Worm (Caenorhabditis elegans) whole organism, L4 larva: ENCODE measurements around the gene M01H9.5.
A peak's percentile ranks its signal among the peaks of the same experiment; 100 is the strongest.

Source experiments
- F37D6.2 ChIP-seq: sonication (generic microtip); optimal IDR thresholded peaks from 2 replicates; lab custom pipeline; 2016; ENCODE audit warnings: mild to moderate bottlenecking, missing genetic modification characterization, missing compliant biosample characterization
- F49E8.2 ChIP-seq: sonication (generic microtip); optimal IDR thresholded peaks from 2 replicates; lab custom pipeline; 2016; ENCODE audit warnings: missing compliant biosample characterization, mild to moderate bottlenecking, missing genetic modification characterization, borderline replicate concordance
- Y5F2A.4 ChIP-seq: fragments of 200-800 bp; sonication (Bioruptor generic); optimal IDR thresholded peaks from 2 replicates; lab custom pipeline; 2018; ENCODE audit warnings: mild to moderate bottlenecking, missing genetic modification characterization, missing compliant biosample characterization
- Y75B8A.6 ChIP-seq: fragments of 200-800 bp; sonication (Bioruptor generic); IDR thresholded peaks from 2 replicates; pipeline ENCODE4 v1.3.6; 2022; ENCODE audit warnings: missing genetic modification reagents, missing genetic modification characterization, missing compliant biosample characterization
- ama-1 ChIP-seq: fragments of 150-350 bp; optimal IDR thresholded peaks from 2 replicates; lab custom pipeline; 2014; ENCODE audit warnings: inconsistent platforms, mixed read lengths
- ceh-20 ChIP-seq: fragments of 200-800 bp; sonication (Bioruptor generic); IDR thresholded peaks from 2 replicates; pipeline ENCODE4 v1.3.6; 2022; ENCODE audit warnings: missing genetic modification reagents, missing genetic modification characterization, missing compliant biosample characterization
- ceh-32 ChIP-seq: sonication (generic microtip); optimal IDR thresholded peaks from 2 replicates; lab custom pipeline; 2016; ENCODE audit warnings: mild to moderate bottlenecking, missing genetic modification characterization, missing compliant biosample characterization; ENCODE audit not compliant: poor library complexity
- ceh-62 ChIP-seq: sonication (generic microtip); optimal IDR thresholded peaks from 2 replicates; lab custom pipeline; 2017; ENCODE audit warnings: missing biosample characterization, missing genetic modification characterization
- daf-12 ChIP-seq: fragments of 150-350 bp; optimal IDR thresholded peaks from 2 replicates; lab custom pipeline; 2014; ENCODE audit warnings: missing biosample characterization, missing genetic modification reagents, missing genetic modification characterization
- dmd-6 ChIP-seq: fragments of 200-800 bp; sonication (Bioruptor generic); IDR thresholded peaks from 2 replicates; pipeline ENCODE4 v1.3.6; 2022; ENCODE audit warnings: missing genetic modification reagents, missing genetic modification characterization, missing compliant biosample characterization
- dmd-9 ChIP-seq: fragments of 200-800 bp; sonication (Bioruptor generic); IDR thresholded peaks from 2 replicates; pipeline ENCODE4 v1.3.6; 2022; ENCODE audit warnings: missing genetic modification reagents, missing genetic modification characterization, missing compliant biosample characterization
- dpl-1 ChIP-seq: fragments of 150-350 bp; optimal IDR thresholded peaks from 2 replicates; lab custom pipeline; 2014; ENCODE audit warnings: missing biosample characterization, missing genetic modification reagents, missing genetic modification characterization
- dve-1 ChIP-seq: sonication (generic microtip); optimal IDR thresholded peaks from 2 replicates; lab custom pipeline; 2017; ENCODE audit warnings: antibody characterized with exemption, mild to moderate bottlenecking, missing genetic modification characterization, missing compliant biosample characterization; ENCODE audit not compliant: insufficient read depth
- egl-43 ChIP-seq: fragments of 200-800 bp; sonication (Bioruptor generic); IDR thresholded peaks from 2 replicates; pipeline ENCODE4 v1.3.6; 2022; ENCODE audit warnings: missing genetic modification reagents, missing genetic modification characterization, missing compliant biosample characterization
- gei-8 ChIP-seq: fragments of 200-800 bp; sonication (Bioruptor generic); optimal IDR thresholded peaks from 2 replicates; lab custom pipeline; 2018; ENCODE audit warnings: mild to moderate bottlenecking, missing genetic modification characterization, missing compliant biosample characterization
- hif-1 ChIP-seq, 2 experiments: sonication (generic microtip); optimal IDR thresholded peaks; 2 replicates each; lab custom pipeline; 2016 to 2017; ENCODE audit warnings: missing compliant biosample characterization in 2 of 2, missing genetic modification characterization in 2 of 2, missing genetic modification reagents in 2 of 2, missing genotype in 2 of 2, mild to moderate bottlenecking in 1 of 2
- hlh-11 ChIP-seq: fragments of 200-800 bp; sonication (Bioruptor generic); optimal IDR thresholded peaks from 2 replicates; lab custom pipeline; 2018; ENCODE audit warnings: mild to moderate bottlenecking, missing genetic modification characterization, missing compliant biosample characterization
- hmg-1.1 ChIP-seq: fragments of 200-800 bp; sonication (Bioruptor generic); IDR thresholded peaks from 2 replicates; pipeline ENCODE4 v1.3.6; 2022; ENCODE audit warnings: missing genetic modification reagents, missing genetic modification characterization, missing compliant biosample characterization
- lin-38 ChIP-seq: fragments of 200-800 bp; sonication (Bioruptor generic); IDR thresholded peaks from 2 replicates; pipeline ENCODE4 v1.3.6; 2022; ENCODE audit warnings: missing genetic modification reagents, missing genetic modification characterization, missing compliant biosample characterization
- lsy-2 ChIP-seq, 2 experiments: fragments of 150-350 bp in 1 of 2; sonication (generic microtip) in 1 of 2; optimal IDR thresholded peaks; 2 replicates each; lab custom pipeline; 2014 to 2017; ENCODE audit warnings: missing biosample characterization in 2 of 2, missing genetic modification characterization in 2 of 2
- madf-9 ChIP-seq: fragments of 200-800 bp; sonication (Bioruptor generic); conservative IDR thresholded peaks from 2 replicates; pipeline ENCODE4 v1.3.6; 2022; ENCODE audit warnings: missing genetic modification reagents, missing genetic modification characterization, missing compliant biosample characterization
- mxl-3 ChIP-seq: fragments of 200-800 bp; sonication (Bioruptor generic); optimal IDR thresholded peaks from 2 replicates; lab custom pipeline; 2018; ENCODE audit warnings: mild to moderate bottlenecking, missing genetic modification characterization, missing compliant biosample characterization
- nhr-10 ChIP-seq: fragments of 150-350 bp; optimal IDR thresholded peaks from 2 replicates; lab custom pipeline; 2014; ENCODE audit warnings: missing biosample characterization, missing genetic modification characterization
- nhr-11 ChIP-seq: fragments of 150-350 bp; optimal IDR thresholded peaks from 2 replicates; lab custom pipeline; 2014; ENCODE audit warnings: missing biosample characterization, missing genetic modification characterization
- nhr-111 ChIP-seq: fragments of 200-800 bp; sonication (Bioruptor generic); optimal IDR thresholded peaks from 2 replicates; lab custom pipeline; 2018; ENCODE audit warnings: mild to moderate bottlenecking, missing genetic modification characterization, missing compliant biosample characterization
- nhr-25 ChIP-seq: sonication (generic microtip); optimal IDR thresholded peaks from 2 replicates; lab custom pipeline; 2017; ENCODE audit warnings: missing genetic modification characterization, mild to moderate bottlenecking, missing compliant biosample characterization, antibody characterized with exemption, moderate library complexity, borderline replicate concordance; ENCODE audit not compliant: insufficient read depth
- nhr-28 ChIP-seq: fragments of 150-350 bp; optimal IDR thresholded peaks from 2 replicates; lab custom pipeline; 2014; ENCODE audit warnings: missing biosample characterization, missing genetic modification characterization
- nhr-41 ChIP-seq: fragments of 200-800 bp; sonication (Bioruptor generic); IDR thresholded peaks from 2 replicates; pipeline ENCODE4 v1.3.6; 2022; ENCODE audit warnings: missing genetic modification reagents, missing genetic modification characterization, missing compliant biosample characterization
- nhr-42 ChIP-seq: fragments of 200-800 bp; sonication (Bioruptor generic); IDR thresholded peaks from 2 replicates; pipeline ENCODE4 v1.3.6; 2022; ENCODE audit warnings: missing genetic modification characterization, missing compliant biosample characterization
- nhr-48 ChIP-seq: sonication (generic microtip); optimal IDR thresholded peaks from 2 replicates; lab custom pipeline; 2016; ENCODE audit warnings: mild to moderate bottlenecking, missing genetic modification characterization, missing compliant biosample characterization
- nhr-6 ChIP-seq: fragments of 150-350 bp; optimal IDR thresholded peaks from 2 replicates; lab custom pipeline; 2014; ENCODE audit warnings: missing biosample characterization, missing genetic modification characterization
- nhr-76 ChIP-seq: fragments of 150-350 bp; optimal IDR thresholded peaks from 2 replicates; lab custom pipeline; 2014; ENCODE audit warnings: missing biosample characterization, missing genetic modification characterization
- pha-4 ChIP-seq, 2 experiments: fragments of 150-350 bp in 1 of 2; fragments of 200-800 bp in 1 of 2; sonication (Bioruptor generic) in 1 of 2; IDR thresholded peaks in 1 of 2; optimal IDR thresholded peaks in 1 of 2; 2 replicates each; pipeline versions ENCODE4 v1.3.6 to Lab custom; 2014 to 2022; ENCODE audit warnings: missing genetic modification characterization in 2 of 2, missing genetic modification reagents in 2 of 2, missing biosample characterization in 1 of 2, missing compliant biosample characterization in 1 of 2
- pqm-1 ChIP-seq: sonication (generic microtip); optimal IDR thresholded peaks from 2 replicates; lab custom pipeline; 2017; ENCODE audit warnings: missing biosample characterization, missing genetic modification characterization
- saeg-2 ChIP-seq: fragments of 200-800 bp; sonication (Bioruptor generic); IDR thresholded peaks from 2 replicates; pipeline ENCODE4 v1.3.6; 2022; ENCODE audit warnings: missing genetic modification reagents, missing genetic modification characterization, missing compliant biosample characterization
- set-16 ChIP-seq: fragments of 200-800 bp; sonication (Bioruptor generic); IDR thresholded peaks from 2 replicates; pipeline ENCODE4 v1.3.6; 2022; ENCODE audit warnings: missing genetic modification reagents, missing genetic modification characterization, missing compliant biosample characterization
- skn-1 ChIP-seq: fragments of 150-350 bp; optimal IDR thresholded peaks from 2 replicates; lab custom pipeline; 2014; ENCODE audit warnings: missing biosample characterization, missing genetic modification characterization
- snpc-1.2 ChIP-seq: fragments of 200-800 bp; sonication (Bioruptor generic); IDR thresholded peaks from 2 replicates; pipeline ENCODE4 v1.3.6; 2022; ENCODE audit warnings: missing genetic modification reagents, missing genetic modification characterization, missing compliant biosample characterization
- spr-1 ChIP-seq: sonication (generic microtip); optimal IDR thresholded peaks from 2 replicates; lab custom pipeline; 2016; ENCODE audit warnings: mild to moderate bottlenecking, missing genetic modification characterization, missing compliant biosample characterization
- tra-1 ChIP-seq: fragments of 200-800 bp; sonication (Bioruptor generic); IDR thresholded peaks from 2 replicates; pipeline ENCODE4 v1.3.6; 2022; ENCODE audit warnings: missing genetic modification reagents, missing genetic modification characterization, missing compliant biosample characterization
- unc-62 ChIP-seq, 3 experiments: fragments of 150-350 bp in 1 of 3; sonication (generic microtip); optimal IDR thresholded peaks in 2 of 3; peaks in 1 of 3; 1 replicate in 1 of 3; 2 replicates in 2 of 3; lab custom pipeline; 2014 to 2017; ENCODE audit warnings: missing biosample characterization in 3 of 3, missing genetic modification characterization in 3 of 3, missing genetic modification reagents in 3 of 3, missing genotype in 1 of 3
- zag-1 ChIP-seq: fragments of 150-350 bp; optimal IDR thresholded peaks from 2 replicates; lab custom pipeline; 2014; ENCODE audit warnings: missing biosample characterization, missing genetic modification characterization
- zfp-2 ChIP-seq: sonication (generic microtip); optimal IDR thresholded peaks from 2 replicates; lab custom pipeline; 2016; ENCODE audit warnings: mild to moderate bottlenecking, missing genetic modification characterization, missing compliant biosample characterization
- zfp-3 ChIP-seq: fragments of 200-800 bp; sonication (Bioruptor generic); conservative IDR thresholded peaks from 2 replicates; pipeline ENCODE4 v1.3.6; 2022; ENCODE audit warnings: missing genetic modification reagents, missing genetic modification characterization, missing compliant biosample characterization
- zip-11 ChIP-seq: fragments of 200-800 bp; sonication (Bioruptor generic); IDR thresholded peaks from 2 replicates; pipeline ENCODE4 v1.3.6; 2022; ENCODE audit warnings: missing genetic modification characterization, missing compliant biosample characterization
- ztf-7 ChIP-seq: fragments of 150-350 bp; optimal IDR thresholded peaks from 2 replicates; lab custom pipeline; 2014; ENCODE audit warnings: missing biosample characterization, missing genetic modification characterization

Gene M01H9.5

DNA sequence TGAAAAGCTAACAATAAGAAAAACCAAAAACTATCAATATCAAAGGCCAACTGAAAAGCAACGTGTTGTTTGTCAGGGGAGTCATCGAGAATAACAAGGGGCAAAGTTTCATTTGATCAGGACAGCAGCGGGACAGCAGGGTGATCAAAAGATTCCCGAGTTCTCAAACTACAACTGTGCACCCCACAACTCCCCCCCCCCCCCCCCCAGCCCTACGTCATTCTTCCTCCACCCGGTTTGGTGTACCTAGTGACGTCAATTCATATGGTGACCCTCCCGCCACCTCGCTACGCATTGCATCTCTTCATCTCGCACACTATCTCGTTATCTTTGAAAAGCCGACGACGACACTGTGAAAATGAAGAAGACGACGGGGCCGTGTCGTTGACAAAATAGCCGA is 8.5 kb downstream of the M01H9.5 start (continued):
- TF ChIP-seq nhr-11 (tag; lab: Kevin White, UChicago), result no peak
- no peak for TF ChIP-seq unc-62 (GFP tag; optimal IDR thresholded peaks at IDR 0.05 in 1 of 2; lab: Kevin White, UChicago)
- no peak for TF ChIP-seq unc-62 (tag; optimal IDR thresholded peaks at IDR 0.05; lab: Kevin White, UChicago)
- peak in 1 of 2 experiments; percentile 16 for TF ChIP-seq hif-1 (tag; optimal IDR thresholded peaks at IDR 0.05; lab: Kevin White, UChicago)
- no peak for TF ChIP-seq nhr-6 (tag; lab: Kevin White, UChicago)
- no peak for TF ChIP-seq F37D6.2
- TF ChIP-seq nhr-76, result no peak
- TF ChIP-seq pha-4 (GFP tag; IDR thresholded peaks at IDR 0.05; lab: Robert Waterston, UW), result peak; percentile 9; the same call in 1 of the 2 replicates
- TF ChIP-seq pha-4 (tag; optimal IDR thresholded peaks at IDR 0.05; lab: Kevin White, UChicago), result no peak
- TF ChIP-seq set-16 (GFP tag; lab: Robert Waterston, UW), result peak; percentile 65
- no peak for TF ChIP-seq dpl-1
- 0 out of 2 replicates have a peak, but pooled peaks have one; percentile 25 for TF ChIP-seq madf-9
- TF ChIP-seq dmd-9, result no peak
- TF ChIP-seq Y5F2A.4 (GFP tag; lab: Kevin White, UChicago), result no peak
- TF ChIP-seq dmd-6 (GFP tag; lab: Robert Waterston, UW), result no peak
- TF ChIP-seq zfp-3 (GFP tag; lab: Robert Waterston, UW), result no peak
- no peak for TF ChIP-seq nhr-111 (GFP tag; lab: Kevin White, UChicago)
- TF ChIP-seq gei-8 (GFP tag; lab: Kevin White, UChicago), result no peak
- no peak for TF ChIP-seq tra-1
- TF ChIP-seq Y75B8A.6 (GFP tag; lab: Robert Waterston, UW), result no peak

ce11 chrIV:4475362-4476086 is 10.2 kb downstream of the M01H9.5 start:
- TF ChIP-seq spr-1 (tag; lab: Kevin White, UChicago) (no peak), ceh-20 (GFP tag; lab: Robert Waterston, UW) (no peak), zfp-2 (tag; lab: Kevin White, UChicago) (no peak), ceh-32 (tag; lab: Kevin White, UChicago) (no peak), lin-38 (GFP tag; lab: Robert Waterston, UW) (no peak), snpc-1.2 (no peak), nhr-25 (tag; lab: Kevin White, UChicago) (no peak), F37D6.2 (no peak), nhr-48 (tag; lab: Kevin White, UChicago) (peak; percentile 17), mxl-3 (peak; percentile 74), nhr-41 (no peak), nhr-28 (tag; lab: Kevin White, UChicago) (peak; percentile 39), madf-9 (no peak), F49E8.2 (tag; lab: Kevin White, UChicago) (no peak), tra-1 (0 out of 2 replicates have a peak, but pooled peaks have one; percentile 18), hmg-1.1 (no peak), unc-62 (GFP tag; optimal IDR thresholded peaks at IDR 0.05 in 1 of 2; lab: Kevin White, UChicago) (no peak), unc-62 (tag; optimal IDR thresholded peaks at IDR 0.05; lab: Kevin White, UChicago) (no peak), ceh-62 (tag; lab: Kevin White, UChicago) (no peak), nhr-42 (GFP tag; lab: Robert Waterston, UW) (no peak), dve-1 (tag; lab: Kevin White, UChicago) (peak; percentile 66), egl-43 (GFP tag; lab: Robert Waterston, UW) (no peak), hlh-11 (peak; percentile 17), zag-1 (tag; lab: Kevin White, UChicago) (no peak), saeg-2 (0 out of 2 replicates have a peak, but pooled peaks have one; percentile 6), lsy-2 (tag; optimal IDR thresholded peaks at IDR 0.05; lab: Kevin White, UChicago) (peak in 1 of 2 experiments; percentile 5), zip-11 (no peak), ama-1 (peak; percentile 34), ztf-7 (no peak), pha-4 (GFP tag; IDR thresholded peaks at IDR 0.05; lab: Robert Waterston, UW) (peak; percentile 22; the same call in 1 of the 2 replicates), pha-4 (tag; optimal IDR thresholded peaks at IDR 0.05; lab: Kevin White, UChicago) (no peak), daf-12 (no peak), pqm-1 (tag; lab: Kevin White, UChicago) (peak; percentile 24), skn-1 (no peak), nhr-111 (GFP tag; lab: Kevin White, UChicago) (no peak), nhr-10 (tag; lab: Kevin White, UChicago) (no peak)
